Worm (Caenorhabditis elegans) whole organism, L3 larva: ENCODE data around the gene str-206.
A peak's percentile ranks its signal among the peaks of the same experiment; 100 is the strongest.

Experiments
- R02D3.7 ChIP-seq: fragments of 150-350 bp; optimal IDR thresholded peaks from 2 replicates; lab custom pipeline; 2014; ENCODE audit warnings: missing biosample characterization, missing genetic modification characterization
- ZK546.5 ChIP-seq: sonication (generic microtip); optimal IDR thresholded peaks from 2 replicates; lab custom pipeline; 2017; ENCODE audit warnings: missing biosample characterization, missing genetic modification characterization
- aly-2 ChIP-seq: fragments of 150-350 bp; optimal IDR thresholded peaks from 2 replicates; lab custom pipeline; 2014; ENCODE audit warnings: missing biosample characterization, missing genetic modification characterization
- ama-1 ChIP-seq: fragments of 150-350 bp; optimal IDR thresholded peaks from 2 replicates; lab custom pipeline; 2018
- ceh-16 ChIP-seq: sonication (generic microtip); optimal IDR thresholded peaks from 2 replicates; lab custom pipeline; 2017; ENCODE audit warnings: missing biosample characterization, missing genetic modification characterization
- ceh-28 ChIP-seq: fragments of 150-350 bp; optimal IDR thresholded peaks from 2 replicates; lab custom pipeline; 2014; ENCODE audit warnings: missing biosample characterization, missing genetic modification reagents, missing genetic modification characterization
- ceh-9 ChIP-seq: sonication (generic microtip); optimal IDR thresholded peaks from 2 replicates; lab custom pipeline; 2018; ENCODE audit warnings: missing biosample characterization, missing genetic modification characterization
- daf-12 ChIP-seq: fragments of 150-350 bp; optimal IDR thresholded peaks from 2 replicates; lab custom pipeline; 2014; ENCODE audit warnings: missing biosample characterization, missing genetic modification reagents, missing genetic modification characterization
- egl-5 ChIP-seq: fragments of 150-350 bp; optimal IDR thresholded peaks from 2 replicates; lab custom pipeline; 2017; ENCODE audit warnings: missing biosample characterization, missing genetic modification reagents, missing genetic modification characterization, inconsistent platforms
- elt-1 ChIP-seq: fragments of 150-350 bp; optimal IDR thresholded peaks from 2 replicates; lab custom pipeline; 2014; ENCODE audit warnings: missing biosample characterization, missing genetic modification characterization
- fkh-10 ChIP-seq: sonication (generic microtip); optimal IDR thresholded peaks from 2 replicates; lab custom pipeline; 2017; ENCODE audit warnings: missing biosample characterization, missing genetic modification reagents, missing genetic modification characterization
- jun-1 ChIP-seq: fragments of 150-350 bp; optimal IDR thresholded peaks from 2 replicates; lab custom pipeline; 2014; ENCODE audit warnings: missing biosample characterization, missing genetic modification reagents, missing genetic modification characterization
- lin-15B ChIP-seq: fragments of 150-350 bp; optimal IDR thresholded peaks from 2 replicates; lab custom pipeline; 2014; ENCODE audit warnings: missing biosample characterization, missing genetic modification characterization
- lin-39 ChIP-seq: fragments of 150-350 bp; optimal IDR thresholded peaks from 2 replicates; lab custom pipeline; 2018; ENCODE audit warnings: missing biosample characterization, missing genetic modification reagents, missing genetic modification characterization
- lsy-12 ChIP-seq: sonication (generic microtip); optimal IDR thresholded peaks from 2 replicates; lab custom pipeline; 2016; ENCODE audit warnings: mild to moderate bottlenecking, missing genetic modification characterization, missing compliant biosample characterization
- mdl-1 ChIP-seq: fragments of 150-350 bp; optimal IDR thresholded peaks from 2 replicates; lab custom pipeline; 2014; ENCODE audit warnings: missing biosample characterization, missing genetic modification characterization
- nfya-1 ChIP-seq: sonication (generic microtip); optimal IDR thresholded peaks from 2 replicates; lab custom pipeline; 2017; ENCODE audit warnings: missing genetic modification characterization, mild to moderate bottlenecking, missing compliant biosample characterization, antibody characterized with exemption, moderate library complexity; ENCODE audit not compliant: insufficient read depth
- nhr-11 ChIP-seq: fragments of 150-350 bp; optimal IDR thresholded peaks from 2 replicates; lab custom pipeline; 2014; ENCODE audit warnings: missing biosample characterization, missing genetic modification characterization
- nhr-12 ChIP-seq: fragments of 150-350 bp; optimal IDR thresholded peaks from 2 replicates; lab custom pipeline; 2014; ENCODE audit warnings: missing biosample characterization, missing genetic modification characterization
- nhr-23 ChIP-seq: fragments of 150-350 bp; optimal IDR thresholded peaks from 2 replicates; lab custom pipeline; 2014; ENCODE audit warnings: missing biosample characterization, missing genetic modification reagents, missing genetic modification characterization
- nhr-237 ChIP-seq: fragments of 150-350 bp; optimal IDR thresholded peaks from 2 replicates; lab custom pipeline; 2014; ENCODE audit warnings: missing biosample characterization, missing genetic modification characterization
- nhr-25 ChIP-seq: sonication (generic microtip); optimal IDR thresholded peaks from 2 replicates; lab custom pipeline; 2017; ENCODE audit warnings: missing biosample characterization, missing genetic modification characterization
- nhr-28 ChIP-seq: fragments of 150-350 bp; optimal IDR thresholded peaks from 2 replicates; lab custom pipeline; 2014; ENCODE audit warnings: missing biosample characterization, missing genetic modification characterization
- nhr-43 ChIP-seq: sonication (generic microtip); optimal IDR thresholded peaks from 2 replicates; lab custom pipeline; 2016; ENCODE audit warnings: mild to moderate bottlenecking, missing genetic modification characterization, missing compliant biosample characterization; ENCODE audit not compliant: poor library complexity, severe bottlenecking
- nhr-76 ChIP-seq: fragments of 150-350 bp; sonication (generic microtip); optimal IDR thresholded peaks from 5 replicates; lab custom pipeline; 2014; ENCODE audit warnings: missing biosample characterization, missing genetic modification characterization
- nhr-77 ChIP-seq: fragments of 150-350 bp; optimal IDR thresholded peaks from 2 replicates; lab custom pipeline; 2014; ENCODE audit warnings: missing biosample characterization, missing genetic modification characterization
- pha-4 ChIP-seq: fragments of 150-350 bp; optimal IDR thresholded peaks from 2 replicates; lab custom pipeline; 2014; ENCODE audit warnings: missing biosample characterization, missing genetic modification reagents, missing genetic modification characterization
- pqm-1 ChIP-seq: fragments of 150-350 bp; optimal IDR thresholded peaks from 2 replicates; lab custom pipeline; 2017; ENCODE audit warnings: missing biosample characterization, missing genetic modification characterization, inconsistent platforms
- sea-2 ChIP-seq: fragments of 150-350 bp; sonication (generic microtip); optimal IDR thresholded peaks from 4 replicates; lab custom pipeline; 2014; ENCODE audit warnings: missing biosample characterization, missing genetic modification reagents, missing genetic modification characterization
- skn-1 ChIP-seq: fragments of 150-350 bp; optimal IDR thresholded peaks from 2 replicates; lab custom pipeline; 2014; ENCODE audit warnings: missing biosample characterization, missing genetic modification characterization
- snpc-4 ChIP-seq: fragments of 150-350 bp; optimal IDR thresholded peaks from 2 replicates; lab custom pipeline; 2014; ENCODE audit warnings: missing biosample characterization, missing genetic modification characterization
- unc-39 ChIP-seq: sonication (generic microtip); optimal IDR thresholded peaks from 4 replicates; lab custom pipeline; 2017; ENCODE audit warnings: missing biosample characterization, missing genetic modification characterization
- unc-62 ChIP-seq: fragments of 150-350 bp; sonication (generic microtip); optimal IDR thresholded peaks from 4 replicates; lab custom pipeline; 2014; ENCODE audit warnings: missing biosample characterization, missing genetic modification reagents, missing genetic modification characterization
- zag-1 ChIP-seq: fragments of 150-350 bp; optimal IDR thresholded peaks from 2 replicates; lab custom pipeline; 2014; ENCODE audit warnings: missing biosample characterization, missing genetic modification characterization
- ztf-11 ChIP-seq: fragments of 150-350 bp; optimal IDR thresholded peaks from 2 replicates; lab custom pipeline; 2014; ENCODE audit warnings: missing biosample characterization, missing genetic modification characterization
- ztf-4 ChIP-seq: fragments of 150-350 bp; optimal IDR thresholded peaks from 2 replicates; lab custom pipeline; 2014; ENCODE audit warnings: missing biosample characterization, missing genetic modification characterization

Gene str-206

DNA sequence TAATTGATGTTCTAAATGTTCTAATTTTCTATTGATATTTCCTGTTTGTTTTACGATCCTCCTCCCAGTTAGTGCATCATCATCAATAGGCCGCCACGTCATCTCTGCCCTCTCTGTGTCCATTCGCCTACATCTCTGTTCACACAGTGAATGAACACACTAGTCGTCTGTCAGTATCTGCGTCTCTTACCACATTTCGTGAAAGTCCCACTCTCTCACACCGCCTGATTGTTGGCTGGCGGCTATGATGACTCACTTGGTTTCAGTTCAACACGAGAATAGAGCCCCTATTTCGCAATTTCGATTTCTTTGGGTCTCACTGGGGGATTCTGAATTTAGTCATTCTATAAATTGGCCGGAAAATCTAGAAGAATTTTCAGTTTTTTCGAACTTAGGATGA, 4.1 kb upstream of the str-206 start (continued):
- TF ChIP-seq ztf-11 (tag; lab: Kevin White, UChicago) (no peak), lin-15B (peak; percentile 9), ama-1 (lab: Kevin White, UChicago) (no peak), ceh-9 (tag; lab: Kevin White, UChicago) (no peak), nfya-1 (peak; percentile 76)

- TF ChIP-seq skn-1 (tag; lab: Kevin White, UChicago) (no peak), ceh-16 (tag; lab: Kevin White, UChicago) (no peak), R02D3.7 (tag; lab: Kevin White, UChicago) (no peak), ama-1 (lab: Kevin White, UChicago) (no peak), nhr-237 (tag; lab: Kevin White, UChicago) (no peak), aly-2 (no peak), egl-5 (tag; lab: Kevin White, UChicago) (no peak), unc-39 (tag; lab: Kevin White, UChicago) (no peak), nhr-25 (tag; lab: Kevin White, UChicago) (no peak), zag-1 (tag; lab: Kevin White, UChicago) (no peak)
These were observed 3.5 kb upstream of the str-206 start for ce11 chrV:6214465-6214864.

- TF ChIP-seq nhr-237 (tag; lab: Kevin White, UChicago) (no peak), mdl-1 (tag; lab: Kevin White, UChicago) (no peak), ZK546.5 (tag; lab: Kevin White, UChicago) (no peak), elt-1 (tag; lab: Kevin White, UChicago) (no peak), snpc-4 (no peak), lin-39 (tag; lab: Kevin White, UChicago) (no peak), aly-2 (no peak), nhr-11 (tag; lab: Kevin White, UChicago) (no peak), ceh-16 (tag; lab: Kevin White, UChicago) (no peak), nhr-25 (tag; lab: Kevin White, UChicago) (no peak), jun-1 (no peak), fkh-10 (GFP tag; lab: Kevin White, UChicago) (no peak), nhr-76 (tag; lab: Kevin White, UChicago) (no peak), nhr-12 (tag; lab: Kevin White, UChicago) (no peak), skn-1 (tag; lab: Kevin White, UChicago) (no peak), lsy-12 (no peak), ceh-28 (tag; lab: Kevin White, UChicago) (no peak), nhr-28 (tag; lab: Kevin White, UChicago) (no peak), pqm-1 (tag; lab: Kevin White, UChicago) (no peak), sea-2 (GFP tag; lab: Kevin White, UChicago) (no peak)
These were observed 792 bp upstream of the str-206 start for ce11 chrV:6217142-6217541.

DNA sequence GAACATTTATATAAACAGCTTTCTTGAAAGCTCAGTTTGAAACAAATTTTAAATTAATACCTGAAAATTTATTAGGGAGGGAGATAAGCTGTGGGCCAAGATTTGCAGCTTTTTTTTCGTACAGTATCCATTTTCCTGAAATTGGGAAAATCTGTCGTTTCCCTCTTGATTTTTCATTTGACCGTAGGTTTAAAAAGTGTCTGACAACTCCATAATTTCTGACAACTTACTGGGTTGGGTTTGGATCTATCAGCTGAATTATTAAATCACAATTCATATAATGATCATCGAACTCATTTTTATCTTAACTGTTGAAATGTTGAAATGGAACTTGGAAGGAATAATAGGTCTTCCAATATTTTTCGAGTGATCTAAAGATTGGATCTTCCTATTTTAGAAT, 2.8 kb downstream of the str-206 start:
- TF ChIP-seq nhr-23: peak; percentile 17
- TF ChIP-seq pha-4 (tag; lab: Kevin White, UChicago): peak; percentile 34
- TF ChIP-seq ama-1 (lab: Kevin White, UChicago): peak; percentile 73
- peak; percentile 59 for TF ChIP-seq ztf-4 (tag; lab: Kevin White, UChicago)
- TF ChIP-seq lsy-12: peak; percentile 51
- TF ChIP-seq daf-12 (tag; lab: Kevin White, UChicago): no peak

DNA sequence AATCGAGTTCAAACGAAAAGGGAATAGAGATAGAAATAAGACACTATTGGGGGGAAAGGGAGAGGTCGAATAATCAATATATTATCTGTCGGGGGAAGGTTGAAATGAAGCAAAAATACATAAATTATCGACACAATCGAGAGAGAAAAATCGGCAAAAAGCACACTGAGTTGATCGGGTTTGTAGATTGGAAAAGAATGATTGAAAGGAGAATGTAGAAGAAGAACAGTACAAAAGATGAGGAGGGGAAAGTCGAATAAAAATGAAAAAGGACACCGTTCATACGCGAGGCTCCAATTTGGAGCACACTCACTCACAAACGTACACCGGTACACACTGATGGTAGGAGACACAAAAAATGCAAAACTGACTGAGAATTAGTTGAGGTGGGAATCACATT, 3.4 kb downstream of the str-206 start:
- TF ChIP-seq nhr-76 (tag; lab: Kevin White, UChicago) (no peak), ama-1 (lab: Kevin White, UChicago) (peak; percentile 57)

DNA sequence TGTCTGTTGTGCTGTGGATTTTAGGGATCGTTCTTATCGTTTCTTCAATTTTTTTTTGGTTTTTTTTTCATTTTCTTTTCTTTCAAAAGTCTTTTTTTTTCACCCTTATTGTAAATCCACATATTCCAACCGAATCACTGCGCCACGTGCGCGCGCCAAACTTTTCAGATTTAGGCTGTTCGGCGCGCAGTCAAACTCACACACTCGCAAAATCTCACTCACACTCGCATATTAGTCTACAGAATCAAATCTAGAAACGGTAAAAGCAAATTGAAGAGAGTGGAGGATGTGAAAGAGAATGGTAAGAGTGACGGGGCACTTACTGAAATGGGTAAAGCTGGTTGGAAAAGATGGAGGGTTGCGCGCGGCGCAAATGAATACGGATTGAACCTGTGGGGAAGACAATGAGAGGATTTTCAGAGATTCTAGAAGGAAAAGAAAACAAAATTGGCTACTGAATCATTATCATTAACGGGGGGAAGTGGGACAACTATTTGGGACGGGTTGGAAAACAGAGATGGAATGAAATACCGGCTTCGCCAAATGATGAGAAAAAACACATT, 4.3 kb downstream of the str-206 start:
- TF ChIP-seq unc-62 (GFP tag; lab: Kevin White, UChicago) (no peak), ztf-4 (tag; lab: Kevin White, UChicago) (no peak), pha-4 (tag; lab: Kevin White, UChicago) (no peak), snpc-4 (no peak), nhr-77 (tag; lab: Kevin White, UChicago) (no peak), lin-15B (no peak), nhr-43 (tag; lab: Kevin White, UChicago) (no peak), ama-1 (lab: Kevin White, UChicago) (peak; percentile 54), nhr-25 (tag; lab: Kevin White, UChicago) (peak; percentile 37), ztf-11 (tag; lab: Kevin White, UChicago) (no peak)
